Fruit fly (Drosophila melanogaster) whole organism, wandering third instar larva: ENCODE results near the gene Cpr64Ab.

Experiments used
- Abd-B ChIP-seq: fragments of >200 bp; optimal IDR thresholded peaks from 2 replicates; lab custom pipeline; 2017; ENCODE audit warnings: missing biosample characterization, missing genetic modification characterization
- CG32264 ChIP-seq: fragments of 200-800 bp; sonication (Bioruptor generic); optimal IDR thresholded peaks from 2 replicates; lab custom pipeline; 2016; ENCODE audit warnings: missing biosample characterization, missing genetic modification characterization
- CG9705 ChIP-seq: fragments of 200-800 bp; sonication (Bioruptor generic); optimal IDR thresholded peaks from 2 replicates; lab custom pipeline; 2018; ENCODE audit warnings: missing biosample characterization, mild to moderate bottlenecking, missing genetic modification characterization
- CrebA ChIP-seq: fragments of 200-800 bp; sonication (Bioruptor generic); optimal IDR thresholded peaks from 2 replicates; lab custom pipeline; 2016; ENCODE audit warnings: missing biosample characterization, mild to moderate bottlenecking, missing genetic modification characterization, borderline replicate concordance
- Dfd ChIP-seq: fragments of >200 bp; optimal IDR thresholded peaks from 2 replicates; lab custom pipeline; 2017; ENCODE audit warnings: missing biosample characterization, missing genetic modification characterization
- Dif ChIP-seq: fragments of 200-275, 200-300 bp; sonication (Bioruptor generic); optimal IDR thresholded peaks from 2 replicates; lab custom pipeline; 2018; ENCODE audit warnings: missing biosample characterization, missing genetic modification characterization; ENCODE audit not compliant: partially characterized antibody
- GATAd ChIP-seq: sonication (Bioruptor generic); optimal IDR thresholded peaks from 2 replicates; lab custom pipeline; 2016; ENCODE audit warnings: missing biosample characterization, missing genetic modification characterization
- HLH106 ChIP-seq: fragments of 200-800 bp; optimal IDR thresholded peaks from 3 replicates; lab custom pipeline; 2019; ENCODE audit warnings: missing biosample characterization, mild to moderate bottlenecking, missing genetic modification characterization, moderate library complexity
- Hnf4 ChIP-seq: fragments of 200-800 bp; sonication (Bioruptor generic); optimal IDR thresholded peaks from 2 replicates; lab custom pipeline; 2016; ENCODE audit warnings: missing biosample characterization, mild to moderate bottlenecking, missing genetic modification characterization
- Hr78 ChIP-seq: fragments of >200 bp; optimal IDR thresholded peaks from 2 replicates; lab custom pipeline; 2017; ENCODE audit warnings: missing biosample characterization, missing genetic modification characterization
- Hr83 ChIP-seq: fragments of 200-300 bp; sonication (Bioruptor generic); optimal IDR thresholded peaks from 2 replicates; lab custom pipeline; 2016; ENCODE audit warnings: missing biosample characterization, mild to moderate bottlenecking, missing genetic modification characterization, moderate library complexity; ENCODE audit not compliant: poor library complexity, severe bottlenecking
- Jra ChIP-seq: sonication (Bioruptor generic); optimal IDR thresholded peaks from 2 replicates; lab custom pipeline; 2016; ENCODE audit warnings: missing biosample characterization, missing genetic modification characterization
- Mio ChIP-seq: sonication (Bioruptor generic); optimal IDR thresholded peaks from 2 replicates; lab custom pipeline; 2016; ENCODE audit warnings: missing biosample characterization, missing genetic modification characterization
- Myc ChIP-seq: fragments of >200 bp; optimal IDR thresholded peaks from 2 replicates; lab custom pipeline; 2017
- N ChIP-seq: fragments of >200 bp; optimal IDR thresholded peaks from 2 replicates; lab custom pipeline; 2018; ENCODE audit warnings: missing biosample characterization, missing external identifiers, missing genetic modification characterization
- OdsH ChIP-seq: fragments of 200-800 bp; sonication (Bioruptor generic); optimal IDR thresholded peaks from 2 replicates; lab custom pipeline; 2016; ENCODE audit warnings: missing biosample characterization, mild to moderate bottlenecking, missing genetic modification characterization
- Rel ChIP-seq, 2 experiments: fragments of 200-800 bp; sonication (Bioruptor generic) in 1 of 2; optimal IDR thresholded peaks; 2 replicates in 1 of 2; 3 replicates in 1 of 2; lab custom pipeline; 2016 to 2019; ENCODE audit warnings: mild to moderate bottlenecking in 2 of 2, missing biosample characterization in 2 of 2, missing genetic modification characterization in 2 of 2, moderate library complexity in 1 of 2
- Sp1 ChIP-seq: fragments of 200-800 bp; sonication (Bioruptor generic); optimal IDR thresholded peaks from 3 replicates; lab custom pipeline; 2019; ENCODE audit warnings: missing biosample characterization, mild to moderate bottlenecking, missing genetic modification characterization, moderate library complexity
- Vsx2 ChIP-seq: fragments of 200-300, 225-300 bp; sonication (Bioruptor generic); optimal IDR thresholded peaks from 2 replicates; lab custom pipeline; 2018; ENCODE audit warnings: missing biosample characterization, missing genetic modification characterization; ENCODE audit not compliant: partially characterized antibody
- br ChIP-seq: fragments of 200-800 bp; sonication (Bioruptor generic); optimal IDR thresholded peaks from 2 replicates; lab custom pipeline; 2016; ENCODE audit warnings: missing biosample characterization, missing genetic modification characterization
- brk ChIP-seq: fragments of 200-800 bp; sonication (Bioruptor generic); optimal IDR thresholded peaks from 2 replicates; lab custom pipeline; 2016; ENCODE audit warnings: missing biosample characterization, mild to moderate bottlenecking, missing genetic modification characterization
- dl ChIP-seq, 2 experiments: fragments of 175-275, 200-275 bp in 1 of 2; fragments of 200-275 bp in 1 of 2; sonication (Bioruptor generic); optimal IDR thresholded peaks; lab custom pipeline; 2018; ENCODE audit warnings: mild to moderate bottlenecking in 2 of 2, missing biosample characterization in 2 of 2, missing genetic modification characterization in 2 of 2, moderate library complexity in 2 of 2; ENCODE audit not compliant: partially characterized antibody in 2 of 2, insufficient read depth in 1 of 2
- dmrt93B ChIP-seq: fragments of 200-800 bp; sonication (Bioruptor generic); optimal IDR thresholded peaks from 2 replicates; lab custom pipeline; 2018; ENCODE audit warnings: missing biosample characterization, mild to moderate bottlenecking, missing genetic modification characterization
- dsf ChIP-seq: sonication (Bioruptor generic); optimal IDR thresholded peaks from 2 replicates; lab custom pipeline; 2016; ENCODE audit warnings: missing biosample characterization, missing genetic modification characterization, borderline replicate concordance
- ey ChIP-seq: fragments of 200-800 bp; sonication (Bioruptor generic); optimal IDR thresholded peaks from 2 replicates; lab custom pipeline; 2016; ENCODE audit warnings: missing biosample characterization, missing genetic modification characterization
- foxo ChIP-seq, 2 experiments: fragments of 200-800 bp; sonication (Bioruptor generic); optimal IDR thresholded peaks; 2 replicates in 1 of 2; 3 replicates in 1 of 2; lab custom pipeline; 2016 to 2017; ENCODE audit warnings: missing biosample characterization in 2 of 2, missing genetic modification characterization in 2 of 2
- fru ChIP-seq: fragments of 200-800 bp; sonication (Bioruptor generic); optimal IDR thresholded peaks from 3 replicates; lab custom pipeline; 2016; ENCODE audit warnings: missing biosample characterization, mild to moderate bottlenecking, missing genetic modification characterization
- h ChIP-seq: fragments of 200-800 bp; sonication (Bioruptor generic); optimal IDR thresholded peaks from 3 replicates; lab custom pipeline; 2016; ENCODE audit warnings: missing biosample characterization, mild to moderate bottlenecking, missing genetic modification characterization
- jim ChIP-seq: fragments of 175-275, 200-325 bp; sonication (Bioruptor generic); optimal IDR thresholded peaks from 2 replicates; lab custom pipeline; 2016; ENCODE audit warnings: missing biosample characterization, mild to moderate bottlenecking, missing genetic modification characterization
- lola ChIP-seq: fragments of >200 bp; optimal IDR thresholded peaks from 2 replicates; lab custom pipeline; 2017; ENCODE audit warnings: missing biosample characterization, missing genetic modification characterization
- pan ChIP-seq: fragments of >200 bp; optimal IDR thresholded peaks from 2 replicates; lab custom pipeline; 2017
- psq ChIP-seq: fragments of 200-800 bp; sonication (Bioruptor generic); optimal IDR thresholded peaks from 3 replicates; lab custom pipeline; 2017; ENCODE audit warnings: missing biosample characterization, mild to moderate bottlenecking, missing genetic modification characterization, moderate library complexity
- rgr ChIP-seq: fragments of 200-800 bp; sonication (Bioruptor generic); optimal IDR thresholded peaks from 3 replicates; lab custom pipeline; 2016; ENCODE audit warnings: missing biosample characterization, mild to moderate bottlenecking, missing genetic modification characterization
- sage ChIP-seq: fragments of 200-800 bp; sonication (Bioruptor generic); optimal IDR thresholded peaks from 2 replicates; lab custom pipeline; 2016; ENCODE audit warnings: missing biosample characterization, mild to moderate bottlenecking, missing genetic modification characterization
- sv ChIP-seq: fragments of 200-800 bp; sonication (Bioruptor generic); optimal IDR thresholded peaks from 3 replicates; lab custom pipeline; 2016; ENCODE audit warnings: missing biosample characterization, missing genetic modification characterization
- tai ChIP-seq: sonication (Bioruptor generic); optimal IDR thresholded peaks from 2 replicates; lab custom pipeline; 2016; ENCODE audit warnings: missing biosample characterization, missing genetic modification characterization
- usp ChIP-seq: fragments of >200 bp; optimal IDR thresholded peaks from 2 replicates; lab custom pipeline; 2017; ENCODE audit warnings: missing biosample characterization, missing genetic modification characterization
- woc ChIP-seq: sonication (Bioruptor generic); optimal IDR thresholded peaks from 2 replicates; lab custom pipeline; 2016; ENCODE audit warnings: missing biosample characterization, mild to moderate bottlenecking, missing genetic modification characterization

Gene Cpr64Ab

DNA sequence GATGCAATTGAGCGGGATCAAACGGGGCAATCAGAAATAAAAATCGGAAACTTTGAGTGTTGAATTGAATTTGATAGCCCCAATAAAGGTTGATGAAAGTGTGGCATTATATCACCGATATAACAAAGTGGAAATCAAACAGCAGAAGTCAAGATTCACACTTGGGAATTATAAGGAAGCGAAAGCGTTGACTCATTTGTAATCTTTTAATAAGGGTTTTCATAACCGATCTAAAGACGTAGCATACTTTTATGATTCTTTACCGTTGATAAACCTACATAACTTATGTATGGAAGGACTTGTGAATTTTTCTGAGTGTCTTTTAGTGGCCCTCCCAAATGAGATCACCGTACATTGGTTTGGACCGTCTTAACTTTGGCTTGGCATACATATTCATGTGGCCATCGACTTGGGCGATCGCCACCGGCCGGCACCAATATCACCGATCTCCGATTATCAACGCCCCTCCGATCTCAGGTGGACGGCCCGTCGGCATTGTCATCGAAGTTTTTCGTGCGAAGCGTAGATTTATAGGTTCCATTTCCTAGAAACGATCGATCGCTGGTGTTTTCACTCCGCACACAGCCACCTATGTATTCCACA is 18.1 kb upstream of the Cpr64Ab start:
- TF ChIP-seq dmrt93B (no peak), CrebA (GFP tag; lab: Kevin White, UChicago) (no peak), woc (GFP tag; lab: Kevin White, UChicago) (no peak)

DNA sequence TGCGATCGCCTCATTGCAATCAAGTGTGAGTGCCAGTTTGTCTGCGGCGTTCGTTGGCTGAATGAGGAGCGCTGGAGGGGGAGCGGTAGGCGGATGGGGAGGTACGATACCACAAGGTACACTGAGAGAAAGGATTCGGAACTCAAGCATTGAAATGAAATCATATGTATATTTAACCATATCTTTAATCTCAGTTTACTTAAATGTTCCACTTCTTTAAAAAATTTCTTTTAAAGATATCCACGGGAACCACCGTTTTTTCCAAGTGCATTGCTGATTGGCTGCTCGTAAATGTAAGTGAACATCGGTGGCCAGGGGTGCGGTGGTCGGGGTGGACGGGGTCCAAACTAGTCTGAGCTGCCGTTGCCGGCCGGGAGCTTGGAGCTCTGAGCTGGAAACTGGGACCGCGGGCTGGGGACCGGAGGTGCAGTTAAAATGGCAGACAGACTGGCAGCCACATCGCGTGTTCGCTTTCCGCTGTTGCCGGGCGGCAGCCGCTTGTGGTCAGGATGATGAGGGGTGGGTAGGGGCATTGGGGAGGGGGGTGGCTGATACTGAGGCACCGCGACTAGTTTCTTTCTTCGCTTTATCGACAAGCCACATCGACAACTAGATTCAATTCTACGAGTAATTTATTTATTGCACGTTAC is 17.0 kb upstream of the Cpr64Ab start:
- peak; percentile 97 for TF ChIP-seq br (GFP tag; lab: Kevin White, UChicago)
- no peak for TF ChIP-seq Vsx2 (GFP tag; lab: Kevin White, UChicago)
- TF ChIP-seq Dfd, result no peak
- TF ChIP-seq CG32264 (GFP tag; lab: Kevin White, UChicago), result peak; percentile 90
- no peak for TF ChIP-seq lola (GFP tag; lab: Kevin White, UChicago)
- TF ChIP-seq pan (lab: Kevin White, UChicago), result no peak
- no peak for TF ChIP-seq dl (GFP tag; optimal IDR thresholded peaks at IDR 0.05; lab: Kevin White, UChicago; ENCODE audit: insufficient read depth in 1 of 2, partially characterized antibody in 2 of 2)
- no peak for TF ChIP-seq Hr78 (GFP tag; lab: Kevin White, UChicago)
- TF ChIP-seq brk, result peak; percentile 84
- TF ChIP-seq Myc, result no peak
- no peak for TF ChIP-seq Dif (GFP tag; lab: Kevin White, UChicago)
- TF ChIP-seq OdsH, result peak; percentile 91
- peak; percentile 84 for TF ChIP-seq sv (GFP tag; lab: Kevin White, UChicago)
- peak; percentile 96 for TF ChIP-seq HLH106 (tag; lab: Kevin White, UChicago)
- peak; percentile 50 for TF ChIP-seq Rel (GFP tag; optimal IDR thresholded peaks at IDR 0.05; lab: Kevin White, UChicago)
- TF ChIP-seq Rel (tag; optimal IDR thresholded peaks at IDR 0.05; lab: Kevin White, UChicago), result peak; percentile 82
- TF ChIP-seq ey (GFP tag; lab: Kevin White, UChicago), result peak; percentile 94
- peak; percentile 21 for TF ChIP-seq GATAd (GFP tag; lab: Kevin White, UChicago)
- no peak for TF ChIP-seq jim (GFP tag; lab: Kevin White, UChicago)
- TF ChIP-seq fru, result peak; percentile 97
- TF ChIP-seq CrebA (GFP tag; lab: Kevin White, UChicago), result no peak
- peak; percentile 87 for TF ChIP-seq psq (GFP tag; lab: Kevin White, UChicago)
- peak; percentile 89 for TF ChIP-seq dmrt93B
- TF ChIP-seq Mio, result peak; percentile 49
- TF ChIP-seq woc (GFP tag; lab: Kevin White, UChicago), result peak; percentile 90
- TF ChIP-seq CG9705, result peak; percentile 95
- TF ChIP-seq N, result no peak
- peak; percentile 68 for TF ChIP-seq Hr83 (GFP tag; lab: Kevin White, UChicago)
- TF ChIP-seq rgr (GFP tag; lab: Kevin White, UChicago), result peak; percentile 92
- peak; percentile 96 for TF ChIP-seq h (GFP tag; lab: Kevin White, UChicago)
- peak; percentile 94 for TF ChIP-seq Hnf4
- TF ChIP-seq foxo (GFP tag; optimal IDR thresholded peaks at IDR 0.05; lab: Kevin White, UChicago), result peak; percentile 29 to 95
- TF ChIP-seq Sp1 (GFP tag; lab: Kevin White, UChicago), result peak; percentile 94
- peak; percentile 94 for TF ChIP-seq Jra
- peak; percentile 77 for TF ChIP-seq tai (GFP tag; lab: Kevin White, UChicago)
- peak; percentile 81 for TF ChIP-seq dsf (GFP tag; lab: Kevin White, UChicago)
- no peak for TF ChIP-seq Abd-B (GFP tag; lab: Kevin White, UChicago)
- TF ChIP-seq sage, result peak; percentile 88
- TF ChIP-seq usp (GFP tag; lab: Kevin White, UChicago), result no peak
